Worm (Caenorhabditis elegans) whole organism, L1 larva: ENCODE results near the gene xtr-1.

Experiments
- egl-13 ChIP-seq: sonication (generic microtip); optimal IDR thresholded peaks from 2 replicates; lab custom pipeline; 2016; ENCODE audit warnings: missing genotype, missing genetic modification reagents, missing genetic modification characterization, missing compliant biosample characterization
- egl-27 ChIP-seq, 2 experiments: fragments of 150-350 bp in 1 of 2; sonication (generic microtip); optimal IDR thresholded peaks; 3 replicates each; lab custom pipeline; 2017 to 2018; ENCODE audit warnings: missing biosample characterization in 2 of 2, missing genetic modification characterization in 2 of 2, missing genetic modification reagents in 2 of 2
- elt-3 ChIP-seq, 6 experiments: fragments of 150-350 bp in 1 of 6; sonication (generic microtip); optimal IDR thresholded peaks; 2 replicates each; lab custom pipeline; 2017 to 2018; ENCODE audit warnings: missing biosample characterization in 6 of 6, missing genetic modification characterization in 6 of 6, inconsistent platforms in 1 of 6
- nhr-11 ChIP-seq: fragments of 150-350 bp; optimal IDR thresholded peaks from 2 replicates; lab custom pipeline; 2014; ENCODE audit warnings: missing biosample characterization, missing genetic modification characterization
- nhr-28 ChIP-seq: fragments of 150-350 bp; optimal IDR thresholded peaks from 2 replicates; lab custom pipeline; 2014; ENCODE audit warnings: missing biosample characterization, missing genetic modification characterization
- pag-3 ChIP-seq: sonication (generic microtip); optimal IDR thresholded peaks from 2 replicates; lab custom pipeline; 2017; ENCODE audit warnings: missing genetic modification characterization, mild to moderate bottlenecking, missing compliant biosample characterization, antibody characterized with exemption, borderline replicate concordance; ENCODE audit not compliant: insufficient read depth
- sox-4 ChIP-seq: sonication (generic microtip); optimal IDR thresholded peaks from 2 replicates; lab custom pipeline; 2016; ENCODE audit warnings: missing genetic modification characterization, missing compliant biosample characterization
- tlp-1 ChIP-seq: fragments of 150-350 bp; optimal IDR thresholded peaks from 2 replicates; lab custom pipeline; 2014; ENCODE audit warnings: missing biosample characterization, missing genetic modification characterization
- unc-86 ChIP-seq: sonication (generic microtip); optimal IDR thresholded peaks from 2 replicates; lab custom pipeline; 2016; ENCODE audit warnings: missing genetic modification characterization, missing compliant biosample characterization
- ztf-4 ChIP-seq: fragments of 150-350 bp; optimal IDR thresholded peaks from 2 replicates; lab custom pipeline; 2014; ENCODE audit warnings: missing biosample characterization, missing genetic modification characterization

DNA sequence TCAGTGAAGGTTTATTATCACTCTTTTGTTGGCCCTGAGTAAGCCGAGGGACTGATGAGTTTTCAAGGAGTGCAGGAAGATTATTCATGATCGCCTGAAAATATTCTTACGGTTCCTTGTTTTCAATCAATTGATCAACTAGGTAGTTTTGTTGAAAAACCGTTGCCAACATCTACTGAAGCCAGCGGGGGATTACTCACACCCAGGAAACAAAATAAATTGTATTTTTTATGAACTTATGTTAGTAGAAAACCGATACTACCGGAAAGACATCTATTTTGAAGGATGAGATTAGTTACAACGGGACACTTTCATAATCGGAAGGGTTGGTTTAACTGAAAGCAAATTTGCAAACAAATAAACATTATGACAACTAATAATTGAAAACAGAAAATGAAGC is 25.5 kb downstream of the xtr-1 start, which contains the start of gene Y62H9A.2:
- TF ChIP-seq unc-86 (tag; lab: Kevin White, UChicago) (no peak), ztf-4 (tag; lab: Kevin White, UChicago) (no peak), tlp-1 (no peak), egl-13 (tag; lab: Kevin White, UChicago) (no peak), elt-3 (tag; optimal IDR thresholded peaks at IDR 0.05; lab: Kevin White, UChicago) (no peak), nhr-28 (tag; lab: Kevin White, UChicago) (no peak), nhr-11 (no peak), pag-3 (tag; lab: Kevin White, UChicago) (no peak), egl-27 (tag; optimal IDR thresholded peaks at IDR 0.05; lab: Kevin White, UChicago) (no peak), sox-4 (tag; lab: Kevin White, UChicago) (no peak)
